Fruit fly (Drosophila melanogaster): ENCODE measurements around the gene CG33764.
A peak's percentile ranks its signal among the peaks of the same experiment; 100 is the strongest.

Gene CG33764

dm6 chr3L:4230357-4230901 is 36.9 kb downstream of the CG33764 start (continued):
- TF ChIP-seq CG12104 (GFP tag; optimal IDR thresholded peaks at IDR 0.05) (peak; percentile 85), lmd (GFP tag; IDR thresholded peaks at IDR 0.05) (peak; percentile 89), dmrt99B (tag; optimal IDR thresholded peaks at IDR 0.05) (peak; percentile 97), Dbx (GFP tag; IDR thresholded peaks at IDR 0.05) (no peak), CG14050 (GFP tag; IDR thresholded peaks at IDR 0.05) (peak; percentile 82), sqz (GFP tag; optimal IDR thresholded peaks at IDR 0.05) (peak; percentile 93), wek (GFP tag; optimal IDR thresholded peaks at IDR 0.05) (peak; percentile 78), kni (GFP tag; optimal IDR thresholded peaks at IDR 0.05) (peak; percentile 93), Bdp1 (GFP tag; optimal IDR thresholded peaks at IDR 0.05) (peak; percentile 84), CG7556 (GFP tag; optimal IDR thresholded peaks at IDR 0.05) (peak; percentile 94), CG6791 (GFP tag; IDR thresholded peaks at IDR 0.05; ENCODE audit: partially characterized antibody) (no peak), Chrac-16 (GFP tag; optimal IDR thresholded peaks at IDR 0.05) (peak; percentile 95), CG1792 (GFP tag; optimal IDR thresholded peaks at IDR 0.05) (peak; percentile 77), aop (GFP tag; IDR thresholded peaks at IDR 0.05) (peak; percentile 73; the same call in 1 of the 2 replicates), CG8924 (tag; optimal IDR thresholded peaks at IDR 0.05) (peak; percentile 96), dpn (GFP tag; optimal IDR thresholded peaks at IDR 0.05) (peak; percentile 91 to 93), CG34422 (GFP tag; IDR thresholded peaks at IDR 0.05) (peak; percentile 81; the same call in 2 of the 3 replicates), CG5245 (GFP tag; optimal IDR thresholded peaks at IDR 0.05) (peak; percentile 93), CG12299 (tag; optimal IDR thresholded peaks at IDR 0.05) (peak; percentile 80), vnd (GFP tag; IDR thresholded peaks at IDR 0.05; ENCODE audit: partially characterized antibody) (no peak), gcm (GFP tag; optimal IDR thresholded peaks at IDR 0.05) (peak; percentile 96), prd (optimal IDR thresholded peaks at IDR 0.05) (no peak), prd (GFP tag; IDR thresholded peaks at IDR 0.05) (peak; percentile 98), CG3281 (GFP tag; optimal IDR thresholded peaks at IDR 0.05) (peak; percentile 58), CG31441 (GFP tag; IDR thresholded peaks at IDR 0.05) (peak; percentile 98), Blimp-1 (GFP tag; optimal IDR thresholded peaks at IDR 0.05) (peak; percentile 94), CG10209 (GFP tag; optimal IDR thresholded peaks at IDR 0.05) (peak; percentile 95), Hmx (GFP tag; optimal IDR thresholded peaks at IDR 0.05) (peak; percentile 70), schlank (tag; optimal IDR thresholded peaks at IDR 0.05) (no peak), CG4282 (GFP tag; optimal IDR thresholded peaks at IDR 0.05) (peak; percentile 72), Atf3 (GFP tag; optimal IDR thresholded peaks at IDR 0.05) (peak; percentile 94), gce (GFP tag; IDR thresholded peaks at IDR 0.05) (peak; percentile 84), tgo (GFP tag; IDR thresholded peaks at IDR 0.05) (peak; percentile 88), stwl (tag; optimal IDR thresholded peaks at IDR 0.05) (peak; percentile 51), CG4424 (GFP tag; optimal IDR thresholded peaks at IDR 0.05) (peak; percentile 96), mirr (GFP tag; optimal IDR thresholded peaks at IDR 0.05) (no peak), CG11398 (GFP tag; optimal IDR thresholded peaks at IDR 0.05) (peak; percentile 91), Taf1 (GFP tag; IDR thresholded peaks at IDR 0.05) (no peak), peb (GFP tag; IDR thresholded peaks at IDR 0.05) (peak; percentile 92), chif (GFP tag; optimal IDR thresholded peaks at IDR 0.05) (peak; percentile 93 to 98), zfh2 (GFP tag; optimal IDR thresholded peaks at IDR 0.05) (no peak), CG14441 (GFP tag; IDR thresholded peaks at IDR 0.05) (peak; percentile 83), tin (GFP tag; optimal IDR thresholded peaks at IDR 0.05) (peak; percentile 94), D19B (GFP tag; optimal IDR thresholded peaks at IDR 0.05) (no peak), Scr (GFP tag; IDR thresholded peaks at IDR 0.05; ENCODE audit: partially characterized antibody) (no peak), trem (tag; optimal IDR thresholded peaks at IDR 0.05) (peak; percentile 93), gsb (GFP tag; IDR thresholded peaks at IDR 0.05) (0 out of 2 replicates have a peak, but pooled peaks have one; percentile 36), crp (GFP tag; optimal IDR thresholded peaks at IDR 0.05) (peak in 1 of 2 experiments; percentile 66), wor (GFP tag; IDR thresholded peaks at IDR 0.05) (peak; percentile 91), CG9437 (GFP tag; optimal IDR thresholded peaks at IDR 0.05) (peak; percentile 86)
